Worm (Caenorhabditis elegans) whole organism, L4 larva: ENCODE data around the gene his-37.
A peak's percentile ranks its signal among the peaks of the same experiment; 100 is the strongest.

ENCODE experiments used
- D1046.2 ChIP-seq: fragments of 200-800 bp; sonication (Bioruptor generic); IDR thresholded peaks from 2 replicates; pipeline ENCODE4 v1.3.6; 2022; ENCODE audit warnings: missing genetic modification characterization, missing compliant biosample characterization
- F44E2.7 ChIP-seq: fragments of 200-800 bp; sonication (Bioruptor generic); IDR thresholded peaks from 2 replicates; pipeline ENCODE4 v2.1.2; 2022; ENCODE audit warnings: missing genetic modification characterization, missing compliant biosample characterization
- F49E8.2 ChIP-seq: sonication (generic microtip); optimal IDR thresholded peaks from 2 replicates; lab custom pipeline; 2016; ENCODE audit warnings: missing compliant biosample characterization, mild to moderate bottlenecking, missing genetic modification characterization, borderline replicate concordance
- Y48G9A.11 ChIP-seq: fragments of 200-800 bp; sonication (Bioruptor generic); IDR thresholded peaks from 2 replicates; pipeline ENCODE4 v1.3.6; 2022; ENCODE audit warnings: missing genetic modification reagents, missing genetic modification characterization, missing compliant biosample characterization
- ZK337.2 ChIP-seq: fragments of 200-800 bp; sonication (Bioruptor generic); IDR thresholded peaks from 2 replicates; pipeline ENCODE4 v1.3.6; 2022; ENCODE audit warnings: missing genetic modification reagents, missing genetic modification characterization, missing compliant biosample characterization
- aha-1 ChIP-seq: fragments of 150-350 bp; peaks from one replicate; lab custom pipeline; 2014; ENCODE audit warnings: missing biosample characterization, missing genetic modification characterization
- ceh-28 ChIP-seq: fragments of 150-350 bp; optimal IDR thresholded peaks from 2 replicates; lab custom pipeline; 2014; ENCODE audit warnings: missing biosample characterization, missing genetic modification reagents, missing genetic modification characterization
- ceh-62 ChIP-seq: sonication (generic microtip); optimal IDR thresholded peaks from 2 replicates; lab custom pipeline; 2017; ENCODE audit warnings: missing biosample characterization, missing genetic modification characterization
- ces-1 ChIP-seq: fragments of 150-350 bp; sonication (generic microtip); optimal IDR thresholded peaks from 4 replicates; lab custom pipeline; 2014; ENCODE audit warnings: missing biosample characterization, missing genetic modification reagents, missing genetic modification characterization
- ctbp-1 ChIP-seq: fragments of 200-800 bp; sonication (Bioruptor generic); IDR thresholded peaks from 2 replicates; pipeline ENCODE4 v1.3.6; 2022; ENCODE audit warnings: missing genetic modification reagents, missing genetic modification characterization, missing compliant biosample characterization
- daf-12 ChIP-seq: fragments of 150-350 bp; optimal IDR thresholded peaks from 2 replicates; lab custom pipeline; 2014; ENCODE audit warnings: missing biosample characterization, missing genetic modification reagents, missing genetic modification characterization
- daf-19 ChIP-seq: fragments of 200-800 bp; sonication (Bioruptor generic); conservative IDR thresholded peaks from 2 replicates; pipeline ENCODE4 v1.3.6; 2022; ENCODE audit warnings: missing genetic modification characterization, missing compliant biosample characterization
- egl-27 ChIP-seq: sonication (generic microtip); optimal IDR thresholded peaks from 3 replicates; lab custom pipeline; 2017; ENCODE audit warnings: missing biosample characterization, missing genetic modification reagents, missing genetic modification characterization
- fos-1 ChIP-seq: fragments of 150-350 bp; optimal IDR thresholded peaks from 2 replicates; lab custom pipeline; 2014; ENCODE audit warnings: missing biosample characterization, missing genetic modification characterization
- hlh-11 ChIP-seq: fragments of 200-800 bp; sonication (Bioruptor generic); optimal IDR thresholded peaks from 2 replicates; lab custom pipeline; 2018; ENCODE audit warnings: mild to moderate bottlenecking, missing genetic modification characterization, missing compliant biosample characterization
- jun-1 ChIP-seq: fragments of 150-350 bp; optimal IDR thresholded peaks from 2 replicates; lab custom pipeline; 2014; ENCODE audit warnings: missing biosample characterization, missing genetic modification reagents, missing genetic modification characterization
- lin-1 ChIP-seq: fragments of 200-800 bp; sonication (Bioruptor generic); IDR thresholded peaks from 2 replicates; pipeline ENCODE4 v1.3.6; 2022; ENCODE audit warnings: missing genetic modification reagents, missing genetic modification characterization, missing compliant biosample characterization
- lin-13 ChIP-seq: fragments of 150-350 bp; optimal IDR thresholded peaks from 2 replicates; lab custom pipeline; 2014; ENCODE audit warnings: missing biosample characterization, missing genetic modification reagents, missing genetic modification characterization
- lin-15B ChIP-seq: fragments of 150-350 bp; sonication (generic microtip); optimal IDR thresholded peaks from 3 replicates; lab custom pipeline; 2014; ENCODE audit warnings: missing biosample characterization, missing genetic modification characterization
- mxl-2 ChIP-seq: fragments of 200-800 bp; sonication (Bioruptor generic); conservative IDR thresholded peaks from 2 replicates; pipeline ENCODE4 v1.3.6; 2022; ENCODE audit warnings: missing genetic modification reagents, missing genetic modification characterization, missing compliant biosample characterization
- mxl-3 ChIP-seq: fragments of 200-800 bp; sonication (Bioruptor generic); optimal IDR thresholded peaks from 2 replicates; lab custom pipeline; 2018; ENCODE audit warnings: mild to moderate bottlenecking, missing genetic modification characterization, missing compliant biosample characterization
- nhr-102 ChIP-seq: sonication (generic microtip); optimal IDR thresholded peaks from 2 replicates; lab custom pipeline; 2016; ENCODE audit warnings: mild to moderate bottlenecking, missing genetic modification characterization, moderate library complexity, missing compliant biosample characterization
- nhr-111 ChIP-seq: fragments of 200-800 bp; sonication (Bioruptor generic); optimal IDR thresholded peaks from 2 replicates; lab custom pipeline; 2018; ENCODE audit warnings: mild to moderate bottlenecking, missing genetic modification characterization, missing compliant biosample characterization
- nhr-237 ChIP-seq: sonication (generic microtip); optimal IDR thresholded peaks from 2 replicates; lab custom pipeline; 2017; ENCODE audit warnings: missing biosample characterization, missing genetic modification characterization
- nhr-25 ChIP-seq: sonication (generic microtip); optimal IDR thresholded peaks from 2 replicates; lab custom pipeline; 2017; ENCODE audit warnings: missing genetic modification characterization, mild to moderate bottlenecking, missing compliant biosample characterization, antibody characterized with exemption, moderate library complexity, borderline replicate concordance; ENCODE audit not compliant: insufficient read depth
- nhr-28 ChIP-seq: fragments of 150-350 bp; optimal IDR thresholded peaks from 2 replicates; lab custom pipeline; 2014; ENCODE audit warnings: missing biosample characterization, missing genetic modification characterization
- nhr-48 ChIP-seq: sonication (generic microtip); optimal IDR thresholded peaks from 2 replicates; lab custom pipeline; 2016; ENCODE audit warnings: mild to moderate bottlenecking, missing genetic modification characterization, missing compliant biosample characterization
- pha-4 ChIP-seq, 2 experiments: fragments of 150-350 bp in 1 of 2; fragments of 200-800 bp in 1 of 2; sonication (Bioruptor generic) in 1 of 2; IDR thresholded peaks in 1 of 2; optimal IDR thresholded peaks in 1 of 2; 2 replicates each; pipeline versions ENCODE4 v1.3.6 to Lab custom; 2014 to 2022; ENCODE audit warnings: missing genetic modification characterization in 2 of 2, missing genetic modification reagents in 2 of 2, missing biosample characterization in 1 of 2, missing compliant biosample characterization in 1 of 2
- php-3 ChIP-seq: fragments of 200-800 bp; sonication (Bioruptor generic); IDR thresholded peaks from 2 replicates; pipeline ENCODE4 v1.3.6; 2022; ENCODE audit warnings: missing genetic modification reagents, missing genetic modification characterization, missing compliant biosample characterization
- tag-97 ChIP-seq: fragments of 200-800 bp; sonication (Bioruptor generic); IDR thresholded peaks from 2 replicates; pipeline ENCODE4 v1.3.6; 2022; ENCODE audit warnings: missing genetic modification characterization, missing compliant biosample characterization
- unc-62 ChIP-seq, 3 experiments: fragments of 150-350 bp in 1 of 3; sonication (generic microtip); optimal IDR thresholded peaks in 2 of 3; peaks in 1 of 3; 1 replicate in 1 of 3; 2 replicates in 2 of 3; lab custom pipeline; 2014 to 2017; ENCODE audit warnings: missing biosample characterization in 3 of 3, missing genetic modification characterization in 3 of 3, missing genetic modification reagents in 3 of 3, missing genotype in 1 of 3
- zag-1 ChIP-seq: fragments of 150-350 bp; optimal IDR thresholded peaks from 2 replicates; lab custom pipeline; 2014; ENCODE audit warnings: missing biosample characterization, missing genetic modification characterization
- zip-11 ChIP-seq: fragments of 200-800 bp; sonication (Bioruptor generic); IDR thresholded peaks from 2 replicates; pipeline ENCODE4 v1.3.6; 2022; ENCODE audit warnings: missing genetic modification characterization, missing compliant biosample characterization
- ztf-11 ChIP-seq: fragments of 150-350 bp; optimal IDR thresholded peaks from 2 replicates; lab custom pipeline; 2014; ENCODE audit warnings: missing biosample characterization, missing genetic modification characterization

Gene his-37

DNA sequence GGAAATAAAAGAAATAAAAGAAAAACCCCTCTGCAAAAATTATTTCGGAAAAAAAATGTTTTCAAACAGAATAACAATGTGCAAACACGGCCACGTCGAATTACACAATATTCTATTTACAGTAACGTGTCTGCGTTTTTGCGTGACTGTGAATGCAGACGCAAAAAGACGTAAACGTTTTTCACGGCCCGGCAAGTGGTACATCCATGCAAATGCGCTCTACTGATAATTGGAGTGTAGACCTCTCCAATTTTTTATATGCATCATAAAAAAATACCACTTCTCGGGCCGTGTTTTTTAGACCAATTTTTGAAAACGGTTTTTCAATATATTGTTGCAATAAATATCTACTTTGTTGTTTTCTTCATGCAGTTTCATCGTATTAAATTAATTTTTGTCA, 2.6 kb downstream of the his-37 start, which contains the start of gene nstp-10 (continued):
- TF ChIP-seq mxl-3 (GFP tag; lab: Kevin White, UChicago) (no peak), ceh-28 (tag; lab: Kevin White, UChicago) (no peak), lin-13 (GFP tag; lab: Kevin White, UChicago) (peak; percentile 34), D1046.2 (no peak), lin-15B (tag; lab: Kevin White, UChicago) (peak; percentile 20), tag-97 (no peak), nhr-28 (tag; lab: Kevin White, UChicago) (no peak), nhr-48 (tag; lab: Kevin White, UChicago) (no peak), ctbp-1 (GFP tag; lab: Robert Waterston, UW) (no peak), ZK337.2 (GFP tag; lab: Robert Waterston, UW) (peak; percentile 44; the same call in 1 of the 2 replicates), pha-4 (GFP tag; IDR thresholded peaks at IDR 0.05; lab: Robert Waterston, UW) (no peak), pha-4 (tag; optimal IDR thresholded peaks at IDR 0.05; lab: Kevin White, UChicago) (peak; percentile 8), php-3 (GFP tag; lab: Robert Waterston, UW) (no peak), aha-1 (tag; lab: Kevin White, UChicago) (peak; percentile 94), ceh-62 (tag; lab: Kevin White, UChicago) (no peak), zip-11 (GFP tag; lab: Robert Waterston, UW) (no peak), nhr-102 (tag; lab: Kevin White, UChicago) (no peak), nhr-111 (GFP tag; lab: Kevin White, UChicago) (no peak), mxl-2 (GFP tag; lab: Robert Waterston, UW) (no peak), F44E2.7 (GFP tag; lab: Robert Waterston, UW) (no peak), zag-1 (no peak), nhr-25 (tag; lab: Kevin White, UChicago) (peak; percentile 30), lin-1 (no peak)

DNA sequence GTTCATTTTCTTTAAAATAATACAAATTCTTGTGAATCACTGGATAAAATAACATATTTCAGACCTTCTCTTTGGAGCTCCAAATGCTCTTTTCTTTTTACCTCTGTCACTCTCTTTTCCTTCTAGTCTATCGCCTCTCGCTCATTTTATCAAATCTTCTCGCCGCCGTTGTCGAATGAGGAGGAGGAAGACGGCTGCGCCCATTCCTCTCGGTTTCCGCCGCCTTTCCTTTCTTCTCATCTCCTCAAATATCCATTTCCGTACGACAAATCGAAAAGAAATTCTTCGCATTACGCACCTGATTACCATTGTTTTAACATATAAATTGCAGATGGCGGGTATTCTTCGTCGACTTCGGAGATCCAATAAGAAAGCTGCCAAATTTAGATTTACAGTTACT, 3.4 kb downstream of the his-37 start, which contains the start of gene ehbp-1:
Gene ehbp-1 (plus strand): TSS at position 332 of the 400 bp plus-strand sequence.
- TF ChIP-seq ctbp-1 (GFP tag; lab: Robert Waterston, UW) (0 out of 2 replicates have a peak, but pooled peaks have one; percentile 33), php-3 (GFP tag; lab: Robert Waterston, UW) (no peak), jun-1 (tag; lab: Kevin White, UChicago) (no peak), Y48G9A.11 (GFP tag; lab: Robert Waterston, UW) (no peak), fos-1 (no peak), F49E8.2 (tag; lab: Kevin White, UChicago) (no peak), ztf-11 (tag; lab: Kevin White, UChicago) (no peak), ces-1 (peak; percentile 26), nhr-237 (tag; lab: Kevin White, UChicago) (no peak), mxl-2 (GFP tag; lab: Robert Waterston, UW) (no peak), mxl-3 (GFP tag; lab: Kevin White, UChicago) (peak; percentile 21)
- TF ChIP-seq, all 104 proteins: peak for 3

DNA sequence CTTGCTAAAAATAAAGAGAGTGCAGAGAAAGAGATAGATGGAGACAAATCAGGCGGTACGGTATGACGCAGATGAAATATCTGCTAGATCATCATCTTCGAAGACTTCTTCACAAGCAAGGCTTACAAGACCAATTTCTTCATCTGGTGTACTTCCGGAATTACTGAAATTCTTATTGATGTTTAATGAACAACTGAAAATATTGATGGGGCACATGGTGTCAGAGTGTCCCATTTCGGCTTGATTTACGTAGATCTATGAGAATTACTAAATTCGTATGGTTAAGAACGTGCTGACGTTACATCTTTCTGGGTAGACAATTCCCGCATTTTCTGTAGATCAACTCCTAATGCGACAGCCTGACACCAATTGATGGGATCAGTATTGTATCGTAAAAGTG, 9.8 kb downstream of the his-37 start:
- peak in 1 of 2 experiments; percentile 94 for TF ChIP-seq unc-62 (GFP tag; optimal IDR thresholded peaks at IDR 0.05 in 1 of 2; lab: Kevin White, UChicago)
- no peak for TF ChIP-seq unc-62 (tag; optimal IDR thresholded peaks at IDR 0.05; lab: Kevin White, UChicago)
- TF ChIP-seq egl-27 (tag; lab: Kevin White, UChicago): no peak
- TF ChIP-seq hlh-11 (tag; lab: Kevin White, UChicago): no peak
- no peak for TF ChIP-seq zip-11 (GFP tag; lab: Robert Waterston, UW)
- TF ChIP-seq daf-12: no peak
- TF ChIP-seq Y48G9A.11 (GFP tag; lab: Robert Waterston, UW): no peak
- no peak for TF ChIP-seq nhr-48 (tag; lab: Kevin White, UChicago)
- TF ChIP-seq daf-19: no peak
- TF ChIP-seq, all 104 proteins: peak for 1
